Fruit fly (Drosophila melanogaster): ENCODE results near the gene CG4592.

Gene CG4592

dm6 chr2L:9947738-9948519 lies 26.5 kb downstream of the CG4592 start (continued):
- no peak for TF ChIP-seq CG17568 (GFP tag; optimal IDR thresholded peaks at IDR 0.05)
- TF ChIP-seq fu2 (GFP tag; optimal IDR thresholded peaks at IDR 0.05), result no peak
- TF ChIP-seq CG17829 (tag; optimal IDR thresholded peaks at IDR 0.05), result no peak
- TF ChIP-seq tna (GFP tag; IDR thresholded peaks at IDR 0.05; ENCODE audit: partially characterized antibody), result no peak
- no peak for TF ChIP-seq Opbp (GFP tag; IDR thresholded peaks at IDR 0.05; ENCODE audit: partially characterized antibody)
- no peak for TF ChIP-seq Scr (GFP tag; IDR thresholded peaks at IDR 0.05; ENCODE audit: partially characterized antibody)
- no peak for TF ChIP-seq zen (tag; optimal IDR thresholded peaks at IDR 0.05)
- no peak for TF ChIP-seq Dad (GFP tag; optimal IDR thresholded peaks at IDR 0.05)
- TF ChIP-seq Camta (GFP tag; optimal IDR thresholded peaks at IDR 0.05), result no peak
- no peak for TF ChIP-seq tll (GFP tag; optimal IDR thresholded peaks at IDR 0.05)
- no peak for TF ChIP-seq CG7271 (tag; optimal IDR thresholded peaks at IDR 0.05)
- no peak for TF ChIP-seq CG31365 (tag; optimal IDR thresholded peaks at IDR 0.05)

- TF ChIP-seq CG15479 (GFP tag; optimal IDR thresholded peaks at IDR 0.05) (no peak), az2 (GFP tag; optimal IDR thresholded peaks at IDR 0.05) (no peak), Fer3 (tag; optimal IDR thresholded peaks at IDR 0.05) (peak; percentile 16), C15 (GFP tag; IDR thresholded peaks at IDR 0.05) (no peak), Stat92E (GFP tag; optimal IDR thresholded peaks at IDR 0.05) (no peak), CG3065 (GFP tag; optimal IDR thresholded peaks at IDR 0.05) (no peak), CG4282 (GFP tag; optimal IDR thresholded peaks at IDR 0.05) (no peak), kni (GFP tag; optimal IDR thresholded peaks at IDR 0.05) (no peak), Ets65A (GFP tag) (peak; percentile 55), CG11723 (GFP tag; optimal IDR thresholded peaks at IDR 0.05) (no peak), fu2 (GFP tag; optimal IDR thresholded peaks at IDR 0.05) (no peak), CG30020 (tag; optimal IDR thresholded peaks at IDR 0.05) (no peak), prd (optimal IDR thresholded peaks at IDR 0.05) (no peak), prd (GFP tag; IDR thresholded peaks at IDR 0.05) (no peak), CG1602 (GFP tag; optimal IDR thresholded peaks at IDR 0.05) (no peak), pzg (GFP tag; optimal IDR thresholded peaks at IDR 0.05) (no peak), danr (GFP tag; IDR thresholded peaks at IDR 0.05) (no peak), Hsf (GFP tag; optimal IDR thresholded peaks at IDR 0.05) (no peak), Hr78 (GFP tag; optimal IDR thresholded peaks at IDR 0.05) (peak in 1 of 2 experiments; percentile 28), h (optimal IDR thresholded peaks at IDR 0.05) (no peak), CG12391 (tag; optimal IDR thresholded peaks at IDR 0.05) (no peak)
Measured at dm6 chr2L:9948520-9948858, 27.1 kb downstream of the CG4592 start.

- peak in 1 of 2 experiments; percentile 50 for TF ChIP-seq bsh (GFP tag; optimal IDR thresholded peaks at IDR 0.05)
- no peak for TF ChIP-seq Atf-2 (GFP tag; optimal IDR thresholded peaks at IDR 0.05)
- peak; percentile 24 for TF ChIP-seq grn (GFP tag; optimal IDR thresholded peaks at IDR 0.05)
- 0 out of 4 replicates have a peak, but pooled peaks have one; percentile 6 for TF ChIP-seq chinmo (GFP tag; IDR thresholded peaks at IDR 0.05; ENCODE audit: partially characterized antibody)
- peak; percentile 25 for TF ChIP-seq CG13894 (tag; optimal IDR thresholded peaks at IDR 0.05)
- TF ChIP-seq GATAe (GFP tag; conservative IDR thresholded peaks at IDR 0.05), result peak; percentile 51
- TF ChIP-seq Dip3 (GFP tag; optimal IDR thresholded peaks at IDR 0.05), result no peak
- TF ChIP-seq sd (tag; optimal IDR thresholded peaks at IDR 0.05), result peak; percentile 56
- peak; percentile 56 for TF ChIP-seq CG18011 (GFP tag; optimal IDR thresholded peaks at IDR 0.05)
- TF ChIP-seq CG10543 (GFP tag; optimal IDR thresholded peaks at IDR 0.05), result peak; percentile 39
- TF ChIP-seq CG34376 (GFP tag; optimal IDR thresholded peaks at IDR 0.05), result peak; percentile 91
- TF ChIP-seq nom (GFP tag; optimal IDR thresholded peaks at IDR 0.05), result peak; percentile 60
- TF ChIP-seq Med (GFP tag), result peak; percentile 36
- TF ChIP-seq mirr (GFP tag; optimal IDR thresholded peaks at IDR 0.05), result peak; percentile 55
Measured at dm6 chr2L:9949178-9950062, 28.0 kb downstream of the CG4592 start.
